Worm (Caenorhabditis elegans) whole organism, young adult: ENCODE data around the gene sre-46.

Source experiments
- B0019.2 ChIP-seq: fragments of 200-800 bp; sonication (Bioruptor generic); conservative IDR thresholded peaks from 2 replicates; pipeline ENCODE4 v1.3.6; 2022; ENCODE audit warnings: missing genetic modification reagents, missing genetic modification characterization, missing compliant biosample characterization
- B0261.1 ChIP-seq: sonication (generic microtip); optimal IDR thresholded peaks from 2 replicates; lab custom pipeline; 2016; ENCODE audit warnings: mild to moderate bottlenecking, missing genetic modification characterization, moderate library complexity, missing compliant biosample characterization
- D2030.7 ChIP-seq: fragments of 200-800 bp; sonication (Bioruptor generic); IDR thresholded peaks from 2 replicates; pipeline ENCODE4 v1.3.6; 2022; ENCODE audit warnings: missing genetic modification reagents, missing genetic modification characterization, missing compliant biosample characterization
- F23B12.7 ChIP-seq: sonication (generic microtip); optimal IDR thresholded peaks from 2 replicates; lab custom pipeline; 2017; ENCODE audit warnings: missing genetic modification characterization, mild to moderate bottlenecking, missing compliant biosample characterization, antibody characterized with exemption, moderate library complexity; ENCODE audit not compliant: insufficient read depth
- F33H1.4 ChIP-seq: fragments of 200-800 bp; sonication (Bioruptor generic); IDR thresholded peaks from 2 replicates; pipeline ENCODE4 v1.3.6; 2022; ENCODE audit warnings: missing genetic modification reagents, missing genetic modification characterization, missing compliant biosample characterization
- F49E8.2 ChIP-seq: sonication (generic microtip); optimal IDR thresholded peaks from 3 replicates; lab custom pipeline; 2017; ENCODE audit warnings: missing genetic modification characterization, mild to moderate bottlenecking, missing compliant biosample characterization, antibody characterized with exemption, moderate library complexity; ENCODE audit not compliant: insufficient read depth
- F57A8.1 ChIP-seq: fragments of 200-800 bp; sonication (Bioruptor generic); optimal IDR thresholded peaks from 2 replicates; lab custom pipeline; 2018; ENCODE audit warnings: mild to moderate bottlenecking, missing genetic modification characterization, moderate library complexity, missing compliant biosample characterization
- Y67H2A.10 ChIP-seq: fragments of 200-800 bp; sonication (Bioruptor generic); conservative IDR thresholded peaks from 2 replicates; pipeline ENCODE4 v1.3.6; 2022; ENCODE audit warnings: missing genetic modification reagents, missing genetic modification characterization, missing compliant biosample characterization
- ZK185.1 ChIP-seq: sonication (generic microtip); optimal IDR thresholded peaks from 2 replicates; lab custom pipeline; 2016; ENCODE audit warnings: mild to moderate bottlenecking, missing genetic modification characterization, missing compliant biosample characterization; ENCODE audit not compliant: poor library complexity, severe bottlenecking
- ama-1 ChIP-seq, 3 experiments: fragments of 150-350 bp in 1 of 3; sonication (generic microtip) in 2 of 3; optimal IDR thresholded peaks; 2 replicates each; lab custom pipeline; 2014 to 2018; ENCODE audit warnings: missing biosample characterization in 2 of 3, missing genetic modification characterization in 2 of 3, missing genetic modification reagents in 2 of 3
- aptf-2 ChIP-seq: fragments of 200-800 bp; sonication (Bioruptor generic); conservative IDR thresholded peaks from 2 replicates; pipeline ENCODE4 v1.3.6; 2022; ENCODE audit warnings: missing genetic modification reagents, missing genetic modification characterization, missing compliant biosample characterization
- attf-3 ChIP-seq: fragments of 200-800 bp; sonication (Bioruptor generic); conservative IDR thresholded peaks from 2 replicates; pipeline ENCODE4 v1.3.6; 2022; ENCODE audit warnings: missing genetic modification reagents, missing genetic modification characterization, missing compliant biosample characterization
- attf-6 ChIP-seq: fragments of 200-800 bp; sonication (Bioruptor generic); IDR thresholded peaks from 2 replicates; pipeline ENCODE4 v1.3.6; 2022; ENCODE audit warnings: missing genetic modification reagents, missing genetic modification characterization, missing compliant biosample characterization
- bed-2 ChIP-seq: fragments of 200-800 bp; sonication (Bioruptor generic); IDR thresholded peaks from 2 replicates; pipeline ENCODE4 v1.3.6; 2022; ENCODE audit warnings: missing genetic modification reagents, missing genetic modification characterization, missing compliant biosample characterization
- cebp-1 ChIP-seq, 2 experiments: fragments of 200-800 bp in 1 of 2; sonication (Bioruptor generic) in 1 of 2; sonication (generic microtip) in 1 of 2; IDR thresholded peaks in 1 of 2; optimal IDR thresholded peaks in 1 of 2; 2 replicates each; pipeline versions ENCODE4 v1.3.6 to Lab custom; 2017 to 2022; ENCODE audit warnings: missing compliant biosample characterization in 2 of 2, missing genetic modification characterization in 2 of 2, mild to moderate bottlenecking in 1 of 2, missing genetic modification reagents in 1 of 2, moderate library complexity in 1 of 2
- ceh-100 ChIP-seq: fragments of 200-800 bp; sonication (Bioruptor generic); IDR thresholded peaks from 2 replicates; pipeline ENCODE4 v1.3.6; 2022; ENCODE audit warnings: missing genetic modification reagents, missing genetic modification characterization, missing compliant biosample characterization
- ceh-79 ChIP-seq: sonication (generic microtip); optimal IDR thresholded peaks from 2 replicates; lab custom pipeline; 2017; ENCODE audit warnings: mild to moderate bottlenecking, missing genetic modification characterization, missing compliant biosample characterization
- dox-1 ChIP-seq: fragments of 200-800 bp; sonication (Bioruptor generic); IDR thresholded peaks from 2 replicates; pipeline ENCODE4 v1.3.6; 2022; ENCODE audit warnings: missing genetic modification reagents, missing genetic modification characterization, missing compliant biosample characterization
- dpl-1 ChIP-seq: fragments of 150-350 bp; optimal IDR thresholded peaks from 2 replicates; lab custom pipeline; 2014; ENCODE audit warnings: missing biosample characterization, missing genetic modification reagents, missing genetic modification characterization
- efl-1 ChIP-seq: fragments of 150-350 bp; optimal IDR thresholded peaks from 2 replicates; lab custom pipeline; 2014; ENCODE audit warnings: missing biosample characterization, missing genetic modification reagents, missing genetic modification characterization
- egrh-3 ChIP-seq: fragments of 200-800 bp; sonication (Bioruptor generic); IDR thresholded peaks from 2 replicates; pipeline ENCODE4 v1.3.6; 2022; ENCODE audit warnings: missing genetic modification reagents, missing genetic modification characterization, missing compliant biosample characterization
- him-1 ChIP-seq: sonication (generic microtip); optimal IDR thresholded peaks from 2 replicates; lab custom pipeline; 2016; ENCODE audit warnings: missing genotype, missing genetic modification reagents, missing genetic modification characterization, missing compliant biosample characterization
- hlh-26 ChIP-seq: fragments of 200-800 bp; sonication (Bioruptor generic); conservative IDR thresholded peaks from 2 replicates; pipeline ENCODE4 v1.3.6; 2022; ENCODE audit warnings: missing genetic modification reagents, missing genetic modification characterization, missing compliant biosample characterization
- hrde-1 ChIP-seq: sonication (generic microtip); optimal IDR thresholded peaks from 2 replicates; lab custom pipeline; 2016; ENCODE audit warnings: missing genetic modification characterization, mild to moderate bottlenecking, missing compliant biosample characterization, moderate library complexity, missing genotype, missing genetic modification reagents, borderline replicate concordance
- lin-54 ChIP-seq: fragments of 200-800 bp; sonication (Bioruptor generic); optimal IDR thresholded peaks from 2 replicates; lab custom pipeline; 2018; ENCODE audit warnings: mild to moderate bottlenecking, missing genetic modification characterization, missing compliant biosample characterization
- lsl-1 ChIP-seq: fragments of 200-800 bp; sonication (Bioruptor generic); optimal IDR thresholded peaks from 2 replicates; lab custom pipeline; 2018; ENCODE audit warnings: mild to moderate bottlenecking, missing genetic modification characterization, moderate library complexity, missing compliant biosample characterization
- lsy-27 ChIP-seq: sonication (generic microtip); optimal IDR thresholded peaks from 2 replicates; lab custom pipeline; 2017; ENCODE audit warnings: missing genetic modification characterization, mild to moderate bottlenecking, missing compliant biosample characterization, antibody characterized with exemption, missing genotype, borderline replicate concordance; ENCODE audit not compliant: insufficient read depth
- madf-10 ChIP-seq: sonication (generic microtip); optimal IDR thresholded peaks from 2 replicates; lab custom pipeline; 2016; ENCODE audit warnings: mild to moderate bottlenecking, missing genetic modification characterization, missing compliant biosample characterization
- madf-3 ChIP-seq: fragments of 200-800 bp; sonication (Bioruptor generic); IDR thresholded peaks from 2 replicates; pipeline ENCODE4 v1.3.6; 2022; ENCODE audit warnings: missing genetic modification reagents, missing genetic modification characterization, missing compliant biosample characterization
- madf-6 ChIP-seq: fragments of 200-800 bp; sonication (Bioruptor generic); IDR thresholded peaks from 2 replicates; pipeline ENCODE4 v1.3.6; 2022; ENCODE audit warnings: missing genetic modification reagents, missing genetic modification characterization, missing compliant biosample characterization
- madf-8 ChIP-seq: fragments of 200-800 bp; sonication (Bioruptor generic); conservative IDR thresholded peaks from 2 replicates; pipeline ENCODE4 v1.3.6; 2022; ENCODE audit warnings: missing genetic modification reagents, missing genetic modification characterization, missing compliant biosample characterization
- mcd-1 ChIP-seq: fragments of 200-800 bp; sonication (Bioruptor generic); IDR thresholded peaks from 2 replicates; pipeline ENCODE4 v1.3.6; 2022; ENCODE audit warnings: missing genetic modification reagents, missing genetic modification characterization, missing compliant biosample characterization
- mel-28 ChIP-seq: sonication (generic microtip); optimal IDR thresholded peaks from 2 replicates; lab custom pipeline; 2016; ENCODE audit warnings: borderline replicate concordance, mild to moderate bottlenecking, missing genetic modification characterization, missing compliant biosample characterization
- nhr-179 ChIP-seq: sonication (generic microtip); optimal IDR thresholded peaks from 2 replicates; lab custom pipeline; 2016; ENCODE audit warnings: mild to moderate bottlenecking, missing genetic modification characterization, missing compliant biosample characterization
- nhr-80 ChIP-seq: sonication (generic microtip); optimal IDR thresholded peaks from 2 replicates; lab custom pipeline; 2016; ENCODE audit warnings: missing genetic modification characterization, missing compliant biosample characterization
- sdz-38 ChIP-seq: sonication (generic microtip); optimal IDR thresholded peaks from 2 replicates; lab custom pipeline; 2016; ENCODE audit warnings: missing genotype, missing genetic modification characterization, missing compliant biosample characterization
- snpc-4 ChIP-seq, 5 experiments: fragments of 150-350 bp in 1 of 5; sonication (generic microtip) in 4 of 5; optimal IDR thresholded peaks; 2 replicates each; lab custom pipeline; 2014 to 2018; ENCODE audit warnings: missing genetic modification characterization in 5 of 5, missing biosample characterization in 3 of 5, antibody characterized with exemption in 2 of 5, mild to moderate bottlenecking in 2 of 5, missing compliant biosample characterization in 2 of 5, missing genotype in 2 of 5, moderate library complexity in 2 of 5, missing genetic modification reagents in 1 of 5
- sptf-2 ChIP-seq: fragments of 200-800 bp; sonication (Bioruptor generic); optimal IDR thresholded peaks from 2 replicates; lab custom pipeline; 2018; ENCODE audit warnings: mild to moderate bottlenecking, missing genetic modification characterization, missing compliant biosample characterization
- tbp1 ChIP-seq: fragments of 200-800 bp; sonication (Bioruptor generic); optimal IDR thresholded peaks from 2 replicates; lab custom pipeline; 2018; ENCODE audit warnings: mild to moderate bottlenecking, missing genetic modification characterization, missing compliant biosample characterization
- tlf-1 ChIP-seq: fragments of 200-800 bp; sonication (Bioruptor generic); optimal IDR thresholded peaks from 2 replicates; lab custom pipeline; 2018; ENCODE audit warnings: mild to moderate bottlenecking, missing genetic modification characterization, missing compliant biosample characterization
- unc-62 ChIP-seq: fragments of 150-350 bp; optimal IDR thresholded peaks from 2 replicates; lab custom pipeline; 2014; ENCODE audit warnings: missing biosample characterization, missing genetic modification reagents, missing genetic modification characterization
- xnd-1 ChIP-seq: sonication (generic microtip); optimal IDR thresholded peaks from 2 replicates; lab custom pipeline; 2016; ENCODE audit warnings: missing genotype, missing genetic modification reagents, missing genetic modification characterization, missing compliant biosample characterization
- ztf-18 ChIP-seq: sonication (generic microtip); optimal IDR thresholded peaks from 2 replicates; lab custom pipeline; 2016; ENCODE audit warnings: missing genotype, mild to moderate bottlenecking, missing genetic modification characterization, missing compliant biosample characterization
- ztf-22 ChIP-seq: fragments of 200-800 bp; sonication (Bioruptor generic); optimal IDR thresholded peaks from 2 replicates; lab custom pipeline; 2018; ENCODE audit warnings: mild to moderate bottlenecking, missing genetic modification characterization, moderate library complexity, missing compliant biosample characterization
- ztf-28 ChIP-seq: fragments of 200-800 bp; sonication (Bioruptor generic); IDR thresholded peaks from 2 replicates; pipeline ENCODE4 v1.3.6; 2022; ENCODE audit warnings: missing genetic modification reagents, missing genetic modification characterization, missing compliant biosample characterization
- ztf-6 ChIP-seq: fragments of 200-800 bp; sonication (Bioruptor generic); IDR thresholded peaks from 2 replicates; pipeline ENCODE4 v1.3.6; 2022; ENCODE audit warnings: missing genetic modification reagents, missing genetic modification characterization, missing compliant biosample characterization

The sre-46 gene

ce11 chrII:13722763-13723162, 1.6 kb upstream of the sre-46 start, which contains the start of gene Y54G9A.5:
Gene Y54G9A.5 (plus strand): TSS chrII:13723007.
- TF ChIP-seq xnd-1 (peak; percentile 6), hlh-26 (GFP tag; lab: Robert Waterston, UW) (no peak), mel-28 (tag; lab: Kevin White, UChicago) (no peak), unc-62 (GFP tag; lab: Kevin White, UChicago) (no peak), madf-6 (GFP tag; lab: Robert Waterston, UW) (peak; percentile 76), egrh-3 (GFP tag; lab: Robert Waterston, UW) (no peak), sdz-38 (tag; lab: Kevin White, UChicago) (no peak), F49E8.2 (peak; percentile 86), F23B12.7 (peak; percentile 43), F33H1.4 (GFP tag; lab: Robert Waterston, UW) (peak; percentile 62), madf-8 (GFP tag; lab: Robert Waterston, UW) (peak; percentile 63), B0261.1 (tag; lab: Kevin White, UChicago) (no peak), madf-10 (tag; lab: Kevin White, UChicago) (no peak), nhr-80 (tag; lab: Kevin White, UChicago) (no peak), lin-54 (peak; percentile 77), sptf-2 (GFP tag; lab: Kevin White, UChicago) (no peak), tlf-1 (GFP tag; lab: Kevin White, UChicago) (peak; percentile 12), ztf-28 (peak; percentile 43; the same call in 1 of the 2 replicates), Y67H2A.10 (GFP tag; lab: Robert Waterston, UW) (0 out of 2 replicates have a peak, but pooled peaks have one; percentile 40), tbp1 (GFP tag; lab: Kevin White, UChicago) (peak; percentile 18), ama-1 (optimal IDR thresholded peaks at IDR 0.05; lab: Kevin White, UChicago) (no peak), ama-1 (GFP tag; optimal IDR thresholded peaks at IDR 0.05; lab: Kevin White, UChicago) (no peak), mcd-1 (GFP tag; lab: Robert Waterston, UW) (peak; percentile 76), madf-3 (GFP tag; lab: Robert Waterston, UW) (peak; percentile 53; the same call in 1 of the 2 replicates), attf-6 (GFP tag; lab: Robert Waterston, UW) (no peak), hrde-1 (tag; lab: Kevin White, UChicago) (no peak), bed-2 (GFP tag; lab: Robert Waterston, UW) (peak; percentile 34; the same call in 1 of the 2 replicates), D2030.7 (GFP tag; lab: Robert Waterston, UW) (peak; percentile 85), dox-1 (GFP tag; lab: Robert Waterston, UW) (peak; percentile 78), aptf-2 (GFP tag; lab: Robert Waterston, UW) (peak; percentile 71; the same call in 1 of the 2 replicates), attf-3 (peak; percentile 56; the same call in 1 of the 2 replicates), him-1 (tag; lab: Kevin White, UChicago) (no peak), B0019.2 (GFP tag; lab: Robert Waterston, UW) (0 out of 2 replicates have a peak, but pooled peaks have one; percentile 34), dpl-1 (GFP tag; lab: Kevin White, UChicago) (peak; percentile 66), cebp-1 (GFP tag; IDR thresholded peaks at IDR 0.05; lab: Robert Waterston, UW) (no peak), cebp-1 (tag; optimal IDR thresholded peaks at IDR 0.05; lab: Kevin White, UChicago) (peak; percentile 8), efl-1 (peak; percentile 85), snpc-4 (GFP tag; optimal IDR thresholded peaks at IDR 0.05; lab: Kevin White, UChicago) (no peak), snpc-4 (tag; optimal IDR thresholded peaks at IDR 0.05; lab: Kevin White, UChicago) (peak in 2 of 4 experiments; percentile 26 to 54), ztf-22 (GFP tag; lab: Kevin White, UChicago) (no peak), nhr-179 (tag; lab: Kevin White, UChicago) (no peak), ztf-18 (tag; lab: Kevin White, UChicago) (no peak), lsl-1 (GFP tag; lab: Kevin White, UChicago) (peak; percentile 75), ZK185.1 (tag; lab: Kevin White, UChicago) (no peak), F57A8.1 (GFP tag; lab: Kevin White, UChicago) (no peak), ztf-6 (GFP tag; lab: Robert Waterston, UW) (no peak), lsy-27 (no peak), ceh-79 (no peak), ceh-100 (peak; percentile 96)
